Worm (Caenorhabditis elegans): ENCODE measurements around the gene str-138.

DNA sequence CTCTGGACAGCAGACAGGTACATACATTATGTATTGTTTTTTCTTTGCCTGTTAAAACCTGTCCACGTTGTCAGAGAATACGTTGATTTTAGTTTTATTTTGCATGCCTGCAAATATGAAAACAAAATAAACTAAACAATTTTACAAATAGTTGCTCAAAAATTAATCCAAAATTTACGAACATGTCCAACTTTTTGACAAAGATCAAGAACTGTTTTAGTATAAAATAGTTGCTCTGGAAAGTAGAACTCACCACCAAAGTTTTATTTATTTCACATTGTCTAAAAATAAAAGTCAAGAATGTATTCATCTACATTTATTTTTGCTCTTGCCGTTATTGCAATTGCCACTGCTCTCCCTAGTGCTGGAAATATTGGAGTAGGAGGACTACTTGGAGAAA is 46.0 kb downstream of the str-138 start, which contains the start of gene srlf-16:
- TF ChIP-seq W03F9.2 (tag; optimal IDR thresholded peaks at IDR 0.05): no peak
- TF ChIP-seq him-1 (tag; optimal IDR thresholded peaks at IDR 0.05): no peak
